Worm (Caenorhabditis elegans) whole organism, L2 larva: ENCODE data around the gene F58B3.6.

Experiments
- F13H6.1 ChIP-seq: sonication (generic microtip); optimal IDR thresholded peaks from 2 replicates; lab custom pipeline; 2016; ENCODE audit warnings: missing genetic modification characterization, missing compliant biosample characterization
- fos-1 ChIP-seq: fragments of 150-350 bp; optimal IDR thresholded peaks from 2 replicates; lab custom pipeline; 2014; ENCODE audit warnings: missing biosample characterization, missing genetic modification characterization
- gmeb-1 ChIP-seq: fragments of 150-350 bp; optimal IDR thresholded peaks from 2 replicates; lab custom pipeline; 2014; ENCODE audit warnings: missing biosample characterization, missing genetic modification characterization
- mab-5 ChIP-seq: fragments of 150-350 bp; optimal IDR thresholded peaks from 2 replicates; lab custom pipeline; 2014; ENCODE audit warnings: missing biosample characterization, missing genetic modification characterization
- nhr-11 ChIP-seq: fragments of 150-350 bp; optimal IDR thresholded peaks from 2 replicates; lab custom pipeline; 2014; ENCODE audit warnings: missing biosample characterization, missing genetic modification characterization
- snpc-4 ChIP-seq: fragments of 150-350 bp; optimal IDR thresholded peaks from 2 replicates; lab custom pipeline; 2014; ENCODE audit warnings: missing biosample characterization, missing genetic modification characterization
- unc-62 ChIP-seq: fragments of 150-350 bp; optimal IDR thresholded peaks from 2 replicates; lab custom pipeline; 2014; ENCODE audit warnings: missing biosample characterization, missing genetic modification reagents, missing genetic modification characterization

- TF ChIP-seq mab-5 (tag; lab: Kevin White, UChicago) (no peak), snpc-4 (tag; lab: Kevin White, UChicago) (no peak), gmeb-1 (tag; lab: Kevin White, UChicago) (no peak), unc-62 (GFP tag; lab: Kevin White, UChicago) (no peak), fos-1 (tag; lab: Kevin White, UChicago) (no peak), F13H6.1 (tag; lab: Kevin White, UChicago) (no peak), nhr-11 (no peak)
These were observed 39.4 kb upstream of the F58B3.6 start for ce11 chrIV:11597079-11597478.
